Fruit fly (Drosophila melanogaster) S2 (cell line): ENCODE measurements around the gene CG31802.

ENCODE experiments used
- CG8478 ChIP-seq: fragments of >200 bp; optimal IDR thresholded peaks from 2 replicates; lab custom pipeline; 2018
- CTCF ChIP-seq, 2 experiments: fragments of >200 bp; optimal IDR thresholded peaks; 2 replicates each; lab custom pipeline; 2018

dm6 chr2L:18184648-18185243 lies 24.3 kb downstream of the CG31802 start, which contains the start of gene Ptp36E:
- no peak for TF ChIP-seq CG8478 (lab: Kevin White, UChicago)
- TF ChIP-seq CTCF (optimal IDR thresholded peaks at IDR 0.05; lab: Kevin White, UChicago): no peak
